Worm (Caenorhabditis elegans) whole organism, L3 larva: ENCODE measurements around the gene H40L08.9.
A peak's percentile ranks its signal among the peaks of the same experiment; 100 is the strongest.

Experiments used
- aly-2 ChIP-seq: fragments of 150-350 bp; optimal IDR thresholded peaks from 2 replicates; lab custom pipeline; 2014; ENCODE audit warnings: missing biosample characterization, missing genetic modification characterization
- ama-1 ChIP-seq: fragments of 150-350 bp; optimal IDR thresholded peaks from 2 replicates; lab custom pipeline; 2018
- ceh-16 ChIP-seq: sonication (generic microtip); optimal IDR thresholded peaks from 2 replicates; lab custom pipeline; 2017; ENCODE audit warnings: missing biosample characterization, missing genetic modification characterization
- ceh-82 ChIP-seq: fragments of 150-350 bp; optimal IDR thresholded peaks from 2 replicates; lab custom pipeline; 2014; ENCODE audit warnings: missing biosample characterization, missing genetic modification characterization
- daf-12 ChIP-seq: fragments of 150-350 bp; optimal IDR thresholded peaks from 2 replicates; lab custom pipeline; 2014; ENCODE audit warnings: missing biosample characterization, missing genetic modification reagents, missing genetic modification characterization
- egl-27 ChIP-seq: sonication (generic microtip); optimal IDR thresholded peaks from 4 replicates; lab custom pipeline; 2017; ENCODE audit warnings: missing biosample characterization, missing genetic modification reagents, missing genetic modification characterization
- egl-5 ChIP-seq: fragments of 150-350 bp; optimal IDR thresholded peaks from 2 replicates; lab custom pipeline; 2017; ENCODE audit warnings: missing biosample characterization, missing genetic modification reagents, missing genetic modification characterization, inconsistent platforms
- elt-1 ChIP-seq: fragments of 150-350 bp; optimal IDR thresholded peaks from 2 replicates; lab custom pipeline; 2014; ENCODE audit warnings: missing biosample characterization, missing genetic modification characterization
- elt-2 ChIP-seq: sonication (generic microtip); optimal IDR thresholded peaks from 2 replicates; lab custom pipeline; 2016; ENCODE audit warnings: missing genetic modification reagents, mild to moderate bottlenecking, missing genetic modification characterization, missing compliant biosample characterization
- elt-3 ChIP-seq, 3 experiments: fragments of 150-350 bp in 1 of 3; sonication (generic microtip) in 2 of 3; optimal IDR thresholded peaks; 2 replicates in 2 of 3; 4 replicates in 1 of 3; lab custom pipeline; 2014 to 2017; ENCODE audit warnings: missing biosample characterization in 3 of 3, missing genetic modification characterization in 3 of 3
- eor-1 ChIP-seq, 2 experiments: fragments of 150-350 bp; optimal IDR thresholded peaks; 2 replicates each; lab custom pipeline; 2014 to 2018; ENCODE audit warnings: missing biosample characterization in 2 of 2, missing genetic modification characterization in 2 of 2
- fkh-10 ChIP-seq: sonication (generic microtip); optimal IDR thresholded peaks from 2 replicates; lab custom pipeline; 2017; ENCODE audit warnings: missing biosample characterization, missing genetic modification reagents, missing genetic modification characterization
- hmg-11 ChIP-seq: sonication (generic microtip); optimal IDR thresholded peaks from 2 replicates; lab custom pipeline; 2016; ENCODE audit warnings: missing genetic modification characterization, missing compliant biosample characterization
- jun-1 ChIP-seq: fragments of 150-350 bp; optimal IDR thresholded peaks from 2 replicates; lab custom pipeline; 2014; ENCODE audit warnings: missing biosample characterization, missing genetic modification reagents, missing genetic modification characterization
- lin-15B ChIP-seq: fragments of 150-350 bp; optimal IDR thresholded peaks from 2 replicates; lab custom pipeline; 2014; ENCODE audit warnings: missing biosample characterization, missing genetic modification characterization
- mml-1 ChIP-seq: fragments of 150-350 bp; sonication (generic microtip); optimal IDR thresholded peaks from 3 replicates; lab custom pipeline; 2014; ENCODE audit warnings: missing biosample characterization, missing genetic modification characterization
- nhr-12 ChIP-seq: fragments of 150-350 bp; optimal IDR thresholded peaks from 2 replicates; lab custom pipeline; 2014; ENCODE audit warnings: missing biosample characterization, missing genetic modification characterization
- nhr-43 ChIP-seq: sonication (generic microtip); optimal IDR thresholded peaks from 2 replicates; lab custom pipeline; 2016; ENCODE audit warnings: mild to moderate bottlenecking, missing genetic modification characterization, missing compliant biosample characterization; ENCODE audit not compliant: poor library complexity, severe bottlenecking
- nhr-67 ChIP-seq: fragments of 150-350 bp; optimal IDR thresholded peaks from 2 replicates; lab custom pipeline; 2014; ENCODE audit warnings: missing biosample characterization, missing genetic modification characterization
- nhr-76 ChIP-seq: fragments of 150-350 bp; sonication (generic microtip); optimal IDR thresholded peaks from 5 replicates; lab custom pipeline; 2014; ENCODE audit warnings: missing biosample characterization, missing genetic modification characterization
- nhr-77 ChIP-seq: fragments of 150-350 bp; optimal IDR thresholded peaks from 2 replicates; lab custom pipeline; 2014; ENCODE audit warnings: missing biosample characterization, missing genetic modification characterization
- pha-4 ChIP-seq: fragments of 150-350 bp; optimal IDR thresholded peaks from 2 replicates; lab custom pipeline; 2014; ENCODE audit warnings: missing biosample characterization, missing genetic modification reagents, missing genetic modification characterization
- pqm-1 ChIP-seq: fragments of 150-350 bp; optimal IDR thresholded peaks from 2 replicates; lab custom pipeline; 2017; ENCODE audit warnings: missing biosample characterization, missing genetic modification characterization, inconsistent platforms
- snpc-4 ChIP-seq: fragments of 150-350 bp; optimal IDR thresholded peaks from 2 replicates; lab custom pipeline; 2014; ENCODE audit warnings: missing biosample characterization, missing genetic modification characterization
- tbx-2 ChIP-seq: sonication (generic microtip); optimal IDR thresholded peaks from 2 replicates; lab custom pipeline; 2016; ENCODE audit warnings: mild to moderate bottlenecking, missing genetic modification characterization, missing compliant biosample characterization
- unc-39 ChIP-seq: sonication (generic microtip); optimal IDR thresholded peaks from 4 replicates; lab custom pipeline; 2017; ENCODE audit warnings: missing biosample characterization, missing genetic modification characterization
- unc-62 ChIP-seq: fragments of 150-350 bp; sonication (generic microtip); optimal IDR thresholded peaks from 4 replicates; lab custom pipeline; 2014; ENCODE audit warnings: missing biosample characterization, missing genetic modification reagents, missing genetic modification characterization
- zag-1 ChIP-seq: fragments of 150-350 bp; optimal IDR thresholded peaks from 2 replicates; lab custom pipeline; 2014; ENCODE audit warnings: missing biosample characterization, missing genetic modification characterization
- ztf-11 ChIP-seq: fragments of 150-350 bp; optimal IDR thresholded peaks from 2 replicates; lab custom pipeline; 2014; ENCODE audit warnings: missing biosample characterization, missing genetic modification characterization

The H40L08.9 gene

ce11 chrX:15057900-15058299, 18.4 kb downstream of the H40L08.9 start:
- no peak for TF ChIP-seq nhr-67 (tag; lab: Kevin White, UChicago)
- no peak for TF ChIP-seq nhr-12
- no peak for TF ChIP-seq nhr-77 (tag; lab: Kevin White, UChicago)
- TF ChIP-seq pha-4 = no peak
- no peak for TF ChIP-seq ztf-11 (tag; lab: Kevin White, UChicago)
- TF ChIP-seq ceh-16 = no peak
- TF ChIP-seq nhr-76 = no peak
- TF ChIP-seq lin-15B = no peak
- TF ChIP-seq unc-62 (GFP tag; lab: Kevin White, UChicago) = no peak
- no peak for TF ChIP-seq nhr-43 (tag; lab: Kevin White, UChicago)
- TF ChIP-seq, all 47 proteins: peak for 0

- TF ChIP-seq unc-39 = no peak
- TF ChIP-seq tbx-2 = no peak
- TF ChIP-seq pqm-1 (tag; lab: Kevin White, UChicago) = no peak
- TF ChIP-seq elt-1 (tag; lab: Kevin White, UChicago) = no peak
Measured at ce11 chrX:15056737-15057136, 19.5 kb downstream of the H40L08.9 start, which contains the start of gene H03G16.5. TSS of gene H03G16.5 (minus strand) at chrX:15056837.

ce11 chrX:15055914-15056313, 20.4 kb downstream of the H40L08.9 start, which contains the start of gene H03G16.7:
TSS of gene H03G16.7 (minus strand) at chrX:15056014.
- no peak for TF ChIP-seq jun-1 (tag; lab: Kevin White, UChicago)
- no peak for TF ChIP-seq aly-2 (tag; lab: Kevin White, UChicago)
- no peak for TF ChIP-seq eor-1 (tag; optimal IDR thresholded peaks at IDR 0.05; lab: Kevin White, UChicago)
- TF ChIP-seq ceh-82 (tag; lab: Kevin White, UChicago) = no peak
- TF ChIP-seq unc-62 (GFP tag; lab: Kevin White, UChicago) = no peak
- TF ChIP-seq mml-1 (tag; lab: Kevin White, UChicago) = no peak
- no peak for TF ChIP-seq snpc-4 (tag; lab: Kevin White, UChicago)
- no peak for TF ChIP-seq tbx-2

ce11 chrX:15053223-15053933, 22.9 kb downstream of the H40L08.9 start, which contains the start of gene H03G16.1:
TSS of gene H03G16.1 (plus strand) at chrX:15053883.
- TF ChIP-seq elt-2 (tag; lab: Kevin White, UChicago) (no peak), ama-1 (no peak), egl-27 (no peak), aly-2 (tag; lab: Kevin White, UChicago) (no peak), elt-1 (tag; lab: Kevin White, UChicago) (no peak), unc-39 (no peak), pha-4 (no peak), daf-12 (tag; lab: Kevin White, UChicago) (no peak), zag-1 (no peak), tbx-2 (no peak), nhr-43 (tag; lab: Kevin White, UChicago) (no peak), lin-15B (no peak), nhr-76 (no peak), elt-3 (tag; optimal IDR thresholded peaks at IDR 0.05; lab: Kevin White, UChicago) (no peak), nhr-77 (tag; lab: Kevin White, UChicago) (no peak)

- TF ChIP-seq fkh-10 (GFP tag; lab: Kevin White, UChicago) (no peak), ceh-16 (no peak), aly-2 (tag; lab: Kevin White, UChicago) (no peak), elt-1 (tag; lab: Kevin White, UChicago) (no peak), unc-39 (no peak), mml-1 (tag; lab: Kevin White, UChicago) (no peak), hmg-11 (tag; lab: Kevin White, UChicago) (no peak), pqm-1 (tag; lab: Kevin White, UChicago) (no peak)
Measured at ce11 chrX:15052385-15052784, 23.9 kb downstream of the H40L08.9 start, which contains the start of gene H03G16.6. TSS of gene H03G16.6 (plus strand) at chrX:15052685.

- TF ChIP-seq elt-2 (tag; lab: Kevin White, UChicago) (peak; percentile 4), elt-3 (tag; optimal IDR thresholded peaks at IDR 0.05; lab: Kevin White, UChicago) (no peak), pha-4 (peak; percentile 58)
Measured at ce11 chrX:15050006-15050405, 26.3 kb downstream of the H40L08.9 start.

ce11 chrX:15047541-15047940, 28.7 kb downstream of the H40L08.9 start:
- TF ChIP-seq lin-15B (no peak), egl-5 (tag; lab: Kevin White, UChicago) (no peak)
